Worm (Caenorhabditis elegans): Measurements from ENCODE around the gene nonu-1.

Gene nonu-1

ce11 chrIII:4887291-4887690 lies 37.6 kb upstream of the nonu-1 start, which contains the start of gene clec-6:
Gene clec-6, minus strand, starts transcription at chrIII:4887444.
- TF ChIP-seq ceh-27 (GFP tag; optimal IDR thresholded peaks at IDR 0.05), result no peak
- no peak for TF ChIP-seq nhr-90 (tag; optimal IDR thresholded peaks at IDR 0.05)
- peak; percentile 41 for TF ChIP-seq nhr-80 (tag; optimal IDR thresholded peaks at IDR 0.05)

- TF ChIP-seq ZK185.1 (tag; optimal IDR thresholded peaks at IDR 0.05; ENCODE audit: poor library complexity, severe bottlenecking), result no peak
- no peak for TF ChIP-seq sdz-38 (tag; optimal IDR thresholded peaks at IDR 0.05)
- no peak for TF ChIP-seq snpc-1.1 (tag; optimal IDR thresholded peaks at IDR 0.05; ENCODE audit: insufficient read depth)
- TF ChIP-seq repo-1 (tag; optimal IDR thresholded peaks at IDR 0.05), result no peak
- no peak for TF ChIP-seq T26A5.8 (tag; optimal IDR thresholded peaks at IDR 0.05)
- no peak for TF ChIP-seq nfyb-1 (GFP tag; IDR thresholded peaks at IDR 0.05)
- no peak for TF ChIP-seq egl-44 (GFP tag; IDR thresholded peaks at IDR 0.05)
- TF ChIP-seq bed-2 (GFP tag; IDR thresholded peaks at IDR 0.05), result no peak
- no peak for TF ChIP-seq Y53F4B.3 (GFP tag; IDR thresholded peaks at IDR 0.05)
- TF ChIP-seq zfh-2 (GFP tag; conservative IDR thresholded peaks at IDR 0.05), result no peak
- TF ChIP-seq chd-7 (tag; optimal IDR thresholded peaks at IDR 0.05), result no peak
- no peak for TF ChIP-seq madf-8 (GFP tag; conservative IDR thresholded peaks at IDR 0.05)
- TF ChIP-seq nhr-120 (GFP tag; IDR thresholded peaks at IDR 0.05), result no peak
- TF ChIP-seq nhr-179 (tag; optimal IDR thresholded peaks at IDR 0.05), result no peak
- TF ChIP-seq F33H1.4 (GFP tag; IDR thresholded peaks at IDR 0.05), result no peak
- no peak for TF ChIP-seq him-1 (tag; optimal IDR thresholded peaks at IDR 0.05)
- no peak for TF ChIP-seq ekl-4 (GFP tag; IDR thresholded peaks at IDR 0.05)
- TF ChIP-seq ets-4 (GFP tag; optimal IDR thresholded peaks at IDR 0.05), result no peak
- no peak for TF ChIP-seq ceh-27 (GFP tag; optimal IDR thresholded peaks at IDR 0.05)
- TF ChIP-seq lag-1 (GFP tag; IDR thresholded peaks at IDR 0.05), result no peak
Measured at ce11 chrIII:4883429-4883828, 33.7 kb upstream of the nonu-1 start, which contains the start of gene clec-5. Gene clec-5, minus strand, starts transcription at chrIII:4883606.

- TF ChIP-seq nhr-80 (tag; optimal IDR thresholded peaks at IDR 0.05) (peak; percentile 32), attf-5 (GFP tag; optimal IDR thresholded peaks at IDR 0.05) (no peak)
Measured at ce11 chrIII:4881955-4882354, 32.2 kb upstream of the nonu-1 start.

- TF ChIP-seq akir-1 (GFP tag; optimal IDR thresholded peaks at IDR 0.05) (no peak), attf-5 (GFP tag; optimal IDR thresholded peaks at IDR 0.05) (no peak), F49E8.2 (tag; optimal IDR thresholded peaks at IDR 0.05; ENCODE audit: insufficient read depth) (peak; percentile 36), xnd-1 (tag; optimal IDR thresholded peaks at IDR 0.05) (peak; percentile 11), snpc-1.1 (tag; optimal IDR thresholded peaks at IDR 0.05; ENCODE audit: insufficient read depth) (no peak), let-526 (GFP tag; IDR thresholded peaks at IDR 0.05) (no peak), mes-4 (tag; optimal IDR thresholded peaks at IDR 0.05) (no peak), F23B12.7 (tag; optimal IDR thresholded peaks at IDR 0.05; ENCODE audit: insufficient read depth) (no peak), ccch-3 (GFP tag; optimal IDR thresholded peaks at IDR 0.05) (no peak), lin-35 (GFP tag; optimal IDR thresholded peaks at IDR 0.05) (no peak), B0035.1 (tag; optimal IDR thresholded peaks at IDR 0.05) (no peak), ets-4 (GFP tag; optimal IDR thresholded peaks at IDR 0.05) (no peak), madf-6 (GFP tag; IDR thresholded peaks at IDR 0.05) (peak; percentile 42; the same call in 1 of the 2 replicates), hlh-12 (tag; optimal IDR thresholded peaks at IDR 0.05) (no peak), aptf-2 (GFP tag; conservative IDR thresholded peaks at IDR 0.05) (no peak), snpc-3.4 (tag; optimal IDR thresholded peaks at IDR 0.05) (no peak), ekl-4 (GFP tag; IDR thresholded peaks at IDR 0.05) (0 out of 2 replicates have a peak, but pooled peaks have one; percentile 20), T26A5.8 (tag; optimal IDR thresholded peaks at IDR 0.05) (no peak), ztf-6 (GFP tag; IDR thresholded peaks at IDR 0.05) (no peak), tlf-1 (GFP tag; optimal IDR thresholded peaks at IDR 0.05) (no peak), B0019.2 (GFP tag; conservative IDR thresholded peaks at IDR 0.05) (no peak), F10E7.11 (tag; optimal IDR thresholded peaks at IDR 0.05) (no peak), B0336.3 (GFP tag; IDR thresholded peaks at IDR 0.05) (0 out of 2 replicates have a peak, but pooled peaks have one; percentile 26), die-1 (tag; optimal IDR thresholded peaks at IDR 0.05) (no peak), cebp-1 (GFP tag; IDR thresholded peaks at IDR 0.05) (no peak), cebp-1 (tag; optimal IDR thresholded peaks at IDR 0.05) (no peak)
Measured at ce11 chrIII:4879445-4879844, 29.7 kb upstream of the nonu-1 start, which contains the start of gene C35D10.1. Gene C35D10.1, plus strand, starts transcription at chrIII:4879745.
